Fruit fly (Drosophila melanogaster) ovary, adult (tissue): Measurements from ENCODE around the gene Ugt37A1.

Source experiments
- CG17801 ChIP-seq: fragments of 200-800 bp; optimal IDR thresholded peaks from 2 replicates; lab custom pipeline; 2019; ENCODE audit warnings: missing biosample characterization, mild to moderate bottlenecking, missing genetic modification characterization, moderate library complexity; ENCODE audit not compliant: partially characterized antibody

Ugt37A1 gene

dm6 chr2L:20374054-20374507 is at the start of gene Ugt37A1:
Ugt37A1 (minus strand) TSS chr2L:20374104.
- no peak for TF ChIP-seq CG17801

- no peak for TF ChIP-seq CG17801
Measured at dm6 chr2L:20420035-20420434, 46.1 kb upstream of the Ugt37A1 start.

dm6 chr2L:20417597-20418286 is 43.8 kb upstream of the Ugt37A1 start:
- TF ChIP-seq CG17801: peak; percentile 10

- no peak for TF ChIP-seq CG17801
Measured at dm6 chr2L:20416754-20417563, 43.1 kb upstream of the Ugt37A1 start, which contains the start of the genes CG10949 and Arpc2. CG10949 (minus strand) TSS chr2L:20416918. Arpc2 (plus strand) TSS chr2L:20417057.

- no peak for TF ChIP-seq CG17801
Measured at dm6 chr2L:20414750-20415211, 40.9 kb upstream of the Ugt37A1 start, which contains the start of gene CG10947. CG10947 (minus strand) TSS chr2L:20414800.

dm6 chr2L:20413826-20414225 is 39.9 kb upstream of the Ugt37A1 start:
- no peak for TF ChIP-seq CG17801

- TF ChIP-seq CG17801: no peak
Measured at dm6 chr2L:20401408-20401807, 27.5 kb upstream of the Ugt37A1 start.

dm6 chr2L:20400875-20401274 is 27.0 kb upstream of the Ugt37A1 start:
- no peak for TF ChIP-seq CG17801

- no peak for TF ChIP-seq CG17801
Measured at dm6 chr2L:20399239-20399638, 25.3 kb upstream of the Ugt37A1 start.

dm6 chr2L:20397032-20397431 is 23.1 kb upstream of the Ugt37A1 start:
- no peak for TF ChIP-seq CG17801

dm6 chr2L:20390004-20390403 is 16.1 kb upstream of the Ugt37A1 start:
- no peak for TF ChIP-seq CG17801

- no peak for TF ChIP-seq CG17801
Measured at dm6 chr2L:20382141-20382815, 8.4 kb upstream of the Ugt37A1 start, which contains the start of gene CG16798. CG16798 (minus strand) TSS chr2L:20382356.

dm6 chr2L:20381329-20381728 is 7.4 kb upstream of the Ugt37A1 start:
- TF ChIP-seq CG17801: no peak

dm6 chr2L:20371451-20371850 is 2.5 kb downstream of the Ugt37A1 start:
- no peak for TF ChIP-seq CG17801

dm6 chr2L:20370151-20370550 is 3.8 kb downstream of the Ugt37A1 start:
- no peak for TF ChIP-seq CG17801

- TF ChIP-seq CG17801: no peak
Measured at dm6 chr2L:20352727-20353126, 21.2 kb downstream of the Ugt37A1 start.

dm6 chr2L:20352200-20352599 is 21.7 kb downstream of the Ugt37A1 start:
- TF ChIP-seq CG17801: no peak
